Worm (Caenorhabditis elegans) whole organism, mixed stage, embryonic: ENCODE measurements around the gene fbxa-18.

Source experiments
- elt-1 ChIP-seq: sonication (generic microtip); optimal IDR thresholded peaks from 2 replicates; lab custom pipeline; 2017; ENCODE audit warnings: missing genetic modification characterization, mild to moderate bottlenecking, missing compliant biosample characterization, antibody characterized with exemption, moderate library complexity, borderline replicate concordance; ENCODE audit not compliant: insufficient read depth
- elt-3 ChIP-seq: fragments of 150-350 bp; optimal IDR thresholded peaks from 2 replicates; lab custom pipeline; 2014; ENCODE audit warnings: missing biosample characterization, missing genetic modification characterization
- mep-1 ChIP-seq: fragments of 150-350 bp; optimal IDR thresholded peaks from 2 replicates; lab custom pipeline; 2017; ENCODE audit warnings: missing biosample characterization, missing genetic modification reagents, missing genetic modification characterization, inconsistent platforms
- nhr-12 ChIP-seq: fragments of 150-350 bp; optimal IDR thresholded peaks from 2 replicates; lab custom pipeline; 2014; ENCODE audit warnings: missing biosample characterization, missing genetic modification characterization
- snpc-4 ChIP-seq: fragments of 150-350 bp; optimal IDR thresholded peaks from 2 replicates; lab custom pipeline; 2014; ENCODE audit warnings: missing biosample characterization, missing genetic modification characterization
- sptf-1 ChIP-seq: sonication (generic microtip); optimal IDR thresholded peaks from 2 replicates; lab custom pipeline; 2017; ENCODE audit warnings: mild to moderate bottlenecking, missing genetic modification characterization, moderate library complexity, missing compliant biosample characterization
- unc-39 ChIP-seq: fragments of 150-350 bp; optimal IDR thresholded peaks from 2 replicates; lab custom pipeline; 2014; ENCODE audit warnings: missing biosample characterization, missing genetic modification characterization
- unc-62 ChIP-seq: fragments of 150-350 bp; optimal IDR thresholded peaks from 2 replicates; lab custom pipeline; 2014; ENCODE audit warnings: missing biosample characterization, missing genetic modification reagents, missing genetic modification characterization
- ztf-11 ChIP-seq: fragments of 150-350 bp; optimal IDR thresholded peaks from 2 replicates; lab custom pipeline; 2014; ENCODE audit warnings: missing biosample characterization, missing genetic modification characterization

ce11 chrV:16182918-16183317 lies 40.4 kb downstream of the fbxa-18 start, which contains the start of gene srh-277:
- no peak for TF ChIP-seq snpc-4
- TF ChIP-seq elt-3 (tag; lab: Kevin White, UChicago) = no peak
- TF ChIP-seq ztf-11 (tag; lab: Kevin White, UChicago) = no peak
- TF ChIP-seq mep-1 (tag; lab: Kevin White, UChicago) = no peak
- TF ChIP-seq unc-62 (GFP tag; lab: Kevin White, UChicago) = no peak
- no peak for TF ChIP-seq unc-39 (tag; lab: Kevin White, UChicago)
- TF ChIP-seq sptf-1 (tag; lab: Kevin White, UChicago) = no peak
- TF ChIP-seq elt-1 (tag; lab: Kevin White, UChicago) = no peak
- TF ChIP-seq nhr-12 (tag; lab: Kevin White, UChicago) = no peak
